Worm (Caenorhabditis elegans): ENCODE data around the gene C55A1.1.

DNA sequence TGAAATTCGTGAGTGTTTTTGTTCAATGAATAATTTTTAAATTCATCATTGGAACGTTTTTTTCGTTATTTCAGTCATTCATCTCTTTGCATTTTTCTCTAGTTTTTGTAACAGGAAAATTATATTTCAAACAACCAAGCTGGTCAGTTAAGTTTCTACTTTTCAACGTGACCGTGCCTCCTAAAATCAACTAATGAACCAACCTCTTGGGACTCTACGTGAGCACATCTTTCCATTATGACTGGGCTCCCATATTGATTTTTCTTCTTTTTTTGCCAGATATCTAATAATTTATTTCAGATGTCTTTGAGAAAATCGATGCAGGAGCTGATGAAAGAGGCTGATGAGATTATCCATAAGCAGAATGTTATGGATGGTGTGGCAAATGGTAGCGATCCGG is 3.9 kb downstream of the C55A1.1 start, which contains the start of gene C55A1.11:
- TF ChIP-seq pha-2 (tag; optimal IDR thresholded peaks at IDR 0.05) (no peak), ceh-6 (GFP tag; optimal IDR thresholded peaks at IDR 0.05) (no peak), ets-4 (tag; optimal IDR thresholded peaks at IDR 0.05) (no peak), ama-1 (optimal IDR thresholded peaks at IDR 0.05) (no peak), hlh-15 (tag; optimal IDR thresholded peaks at IDR 0.05) (no peak)

Measured in whole organism, late embryonic.